Fruit fly (Drosophila melanogaster): ENCODE results near the gene CG43336.

Gene CG43336

dm6 chr3R:15611692-15612091 lies 25.3 kb upstream of the CG43336 start (continued):
- TF ChIP-seq CG7786 (GFP tag; optimal IDR thresholded peaks at IDR 0.05), result no peak
- no peak for TF ChIP-seq Camta (GFP tag; optimal IDR thresholded peaks at IDR 0.05)
- no peak for TF ChIP-seq aop (GFP tag; IDR thresholded peaks at IDR 0.05)
- no peak for TF ChIP-seq CG18011 (GFP tag; optimal IDR thresholded peaks at IDR 0.05)
- no peak for TF ChIP-seq Hr51 (GFP tag; optimal IDR thresholded peaks at IDR 0.05)
- TF ChIP-seq ab (GFP tag; optimal IDR thresholded peaks at IDR 0.05), result no peak
- no peak for TF ChIP-seq sqz (GFP tag; optimal IDR thresholded peaks at IDR 0.05)
- TF ChIP-seq ham (GFP tag; IDR thresholded peaks at IDR 0.05), result no peak
- no peak for TF ChIP-seq D (optimal IDR thresholded peaks at IDR 0.05)
- peak; percentile 38 for TF ChIP-seq D (GFP tag; optimal IDR thresholded peaks at IDR 0.05)
- peak; percentile 26; the same call in 1 of the 3 replicates for TF ChIP-seq CG17361 (GFP tag; IDR thresholded peaks at IDR 0.05)
- no peak for TF ChIP-seq CG13287 (GFP tag; IDR thresholded peaks at IDR 0.05; ENCODE audit: partially characterized antibody)
- TF ChIP-seq CG3281 (GFP tag; optimal IDR thresholded peaks at IDR 0.05), result no peak
- TF ChIP-seq CG11247 (GFP tag; IDR thresholded peaks at IDR 0.05), result no peak
- TF ChIP-seq CG9876 (GFP tag; optimal IDR thresholded peaks at IDR 0.05), result no peak
- TF ChIP-seq Oli (tag; optimal IDR thresholded peaks at IDR 0.05), result peak; percentile 18
- no peak for TF ChIP-seq Atf6 (GFP tag; IDR thresholded peaks at IDR 0.05)
- no peak for TF ChIP-seq z (GFP tag; IDR thresholded peaks at IDR 0.05)
- TF ChIP-seq bcd (GFP tag; optimal IDR thresholded peaks at IDR 0.05), result no peak
- TF ChIP-seq gro (GFP tag; optimal IDR thresholded peaks at IDR 0.05), result no peak
- no peak for TF ChIP-seq CG33213 (GFP tag; optimal IDR thresholded peaks at IDR 0.05)
- TF ChIP-seq ttk (GFP tag; IDR thresholded peaks at IDR 0.05), result peak; percentile 40; the same call in 1 of the 2 replicates
- no peak for TF ChIP-seq insv (GFP tag; optimal IDR thresholded peaks at IDR 0.05)
- TF ChIP-seq mam (GFP tag; optimal IDR thresholded peaks at IDR 0.05), result no peak
- TF ChIP-seq GATAe (GFP tag; conservative IDR thresholded peaks at IDR 0.05), result no peak
- TF ChIP-seq vnd (GFP tag; IDR thresholded peaks at IDR 0.05; ENCODE audit: partially characterized antibody), result no peak
- no peak for TF ChIP-seq Max (GFP tag; optimal IDR thresholded peaks at IDR 0.05)
- TF ChIP-seq fru (optimal IDR thresholded peaks at IDR 0.05), result no peak
- TF ChIP-seq row (GFP tag; IDR thresholded peaks at IDR 0.05), result peak; percentile 59; the same call in 2 of the 3 replicates
- TF ChIP-seq gem (tag; optimal IDR thresholded peaks at IDR 0.05), result peak; percentile 43
- TF ChIP-seq usp (GFP tag; optimal IDR thresholded peaks at IDR 0.05), result no peak
- TF ChIP-seq dmrt99B (tag; optimal IDR thresholded peaks at IDR 0.05), result peak; percentile 32
- TF ChIP-seq CG12219 (GFP tag; optimal IDR thresholded peaks at IDR 0.05), result no peak
- TF ChIP-seq CG11723 (GFP tag; optimal IDR thresholded peaks at IDR 0.05), result no peak
- no peak for TF ChIP-seq Awh (GFP tag; IDR thresholded peaks at IDR 0.05)
- no peak for TF ChIP-seq twi (tag; optimal IDR thresholded peaks at IDR 0.05)
- TF ChIP-seq sisA (GFP tag; IDR thresholded peaks at IDR 0.05), result no peak
- TF ChIP-seq CG3995 (GFP tag; optimal IDR thresholded peaks at IDR 0.05), result no peak
- no peak for TF ChIP-seq ewg (GFP tag; optimal IDR thresholded peaks at IDR 0.05)
- TF ChIP-seq CG9932 (GFP tag; IDR thresholded peaks at IDR 0.05), result no peak
- no peak for TF ChIP-seq HmgZ (tag; optimal IDR thresholded peaks at IDR 0.05)
- no peak for TF ChIP-seq CG1529 (GFP tag; optimal IDR thresholded peaks at IDR 0.05)
- TF ChIP-seq tx (GFP tag; optimal IDR thresholded peaks at IDR 0.05), result no peak
- no peak for TF ChIP-seq Side (GFP tag; optimal IDR thresholded peaks at IDR 0.05)
- peak; percentile 29 for TF ChIP-seq CG6254 (GFP tag; optimal IDR thresholded peaks at IDR 0.05)
- TF ChIP-seq stwl (tag; optimal IDR thresholded peaks at IDR 0.05), result no peak
- no peak for TF ChIP-seq CG14050 (GFP tag; IDR thresholded peaks at IDR 0.05)
- no peak for TF ChIP-seq grn (GFP tag; optimal IDR thresholded peaks at IDR 0.05)
- TF ChIP-seq fd102C (GFP tag; optimal IDR thresholded peaks at IDR 0.05), result no peak
- peak; percentile 31 for TF ChIP-seq CG17829 (tag; optimal IDR thresholded peaks at IDR 0.05)
- no peak for TF ChIP-seq Dip2 (GFP tag; IDR thresholded peaks at IDR 0.05)
- no peak for TF ChIP-seq CG9817 (tag; optimal IDR thresholded peaks at IDR 0.05)
- no peak for TF ChIP-seq sens-2 (GFP tag; IDR thresholded peaks at IDR 0.05)
